Worm (Caenorhabditis elegans): ENCODE measurements around the gene algn-12.

Gene algn-12

DNA sequence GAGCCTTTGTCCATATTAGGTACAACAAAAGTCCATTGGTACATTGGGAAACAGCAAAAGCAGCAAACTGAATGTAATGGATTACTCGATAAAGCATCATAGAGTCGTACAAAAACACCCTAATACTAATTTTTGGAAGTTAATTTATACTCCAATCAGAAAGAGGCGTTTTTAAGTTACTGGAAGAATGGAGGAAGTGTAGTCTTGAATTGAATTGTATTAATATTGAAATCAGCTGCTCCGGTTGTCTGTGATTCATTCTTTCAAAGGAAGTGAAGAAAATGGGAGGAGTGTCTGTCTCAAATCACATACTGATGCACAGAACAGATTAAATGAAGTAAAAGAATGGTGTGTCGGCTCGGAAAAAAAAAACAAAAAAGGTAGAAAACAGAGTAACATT lies 46.7 kb downstream of the algn-12 start, which contains the start of gene str-131:
str-131 (minus strand) TSS at position 101 of the 400 bp plus-strand sequence.
- TF ChIP-seq lim-6 (tag; optimal IDR thresholded peaks at IDR 0.05) (no peak), T23F11.4 (GFP tag; optimal IDR thresholded peaks at IDR 0.05) (no peak), npax-4 (tag; optimal IDR thresholded peaks at IDR 0.05) (no peak), fkh-10 (GFP tag; optimal IDR thresholded peaks at IDR 0.05) (no peak), ceh-24 (tag; optimal IDR thresholded peaks at IDR 0.05) (no peak), Y22D7AL.16 (tag; optimal IDR thresholded peaks at IDR 0.05) (no peak), ceh-6 (GFP tag; optimal IDR thresholded peaks at IDR 0.05) (no peak), ceh-30 (tag; optimal IDR thresholded peaks at IDR 0.05) (no peak), ceh-22 (tag; optimal IDR thresholded peaks at IDR 0.05) (no peak), fax-1 (tag; optimal IDR thresholded peaks at IDR 0.05) (no peak), pha-4 (tag; optimal IDR thresholded peaks at IDR 0.05) (no peak), mec-3 (tag; optimal IDR thresholded peaks at IDR 0.05; ENCODE audit: borderline replicate concordance) (no peak), pros-1 (tag; optimal IDR thresholded peaks at IDR 0.05) (no peak)

DNA sequence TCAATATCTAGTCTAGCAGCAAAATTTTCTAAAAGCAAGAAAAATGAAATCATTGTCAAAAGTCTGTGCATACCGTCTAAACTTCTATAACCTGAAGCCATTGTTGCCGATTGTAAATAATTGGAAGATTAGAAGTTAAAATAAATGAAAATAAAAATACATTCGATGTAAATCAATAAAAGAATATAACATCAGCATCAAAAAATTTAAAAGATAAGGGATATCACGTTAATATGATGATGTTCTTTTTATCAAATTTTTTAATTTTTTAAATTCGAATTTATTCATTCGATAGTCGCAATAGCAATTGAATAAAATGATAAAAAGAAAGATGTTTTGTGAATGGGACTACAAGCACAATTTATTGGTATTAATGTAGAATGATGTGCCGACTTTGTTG lies 50.2 kb downstream of the algn-12 start, which contains the start of gene C09H5.7:
C09H5.7 (minus strand) TSS at position 101 of the 400 bp plus-strand sequence.
- TF ChIP-seq pha-2 (tag; optimal IDR thresholded peaks at IDR 0.05) = no peak
